Worm (Caenorhabditis elegans) whole organism, midembryonic: ENCODE results near the gene ZC513.14.

Source experiments
- T22C8.4 ChIP-seq: fragments of 200-800 bp; sonication (Bioruptor generic); IDR thresholded peaks from 2 replicates; pipeline ENCODE4 v1.3.6; 2022; ENCODE audit warnings: missing genetic modification characterization, missing compliant biosample characterization
- cog-1 ChIP-seq: sonication (generic microtip); optimal IDR thresholded peaks from 2 replicates; lab custom pipeline; 2016; ENCODE audit warnings: missing genetic modification characterization, missing compliant biosample characterization
- flt-1 ChIP-seq: fragments of 200-800 bp; sonication (Bioruptor generic); IDR thresholded peaks from 2 replicates; pipeline ENCODE4 v1.3.6; 2022; ENCODE audit warnings: missing genetic modification characterization, missing compliant biosample characterization
- klf-2 ChIP-seq: fragments of 200-800 bp; sonication (Bioruptor generic); conservative IDR thresholded peaks from 2 replicates; pipeline ENCODE4 v1.3.6; 2022; ENCODE audit warnings: missing genetic modification reagents, missing genetic modification characterization, missing compliant biosample characterization
- med-1 ChIP-seq: sonication (generic microtip); optimal IDR thresholded peaks from 2 replicates; lab custom pipeline; 2017; ENCODE audit warnings: missing genetic modification characterization, mild to moderate bottlenecking, missing compliant biosample characterization, antibody characterized with exemption, missing genetic modification reagents; ENCODE audit not compliant: insufficient read depth
- ref-1 ChIP-seq: fragments of 200-800 bp; sonication (Bioruptor generic); conservative IDR thresholded peaks from 2 replicates; pipeline ENCODE4 v1.3.6; 2022; ENCODE audit warnings: missing genetic modification reagents, missing genetic modification characterization, missing compliant biosample characterization
- tab-1 ChIP-seq: fragments of 200-800 bp; sonication (Bioruptor generic); IDR thresholded peaks from 2 replicates; pipeline ENCODE4 v1.3.6; 2022; ENCODE audit warnings: missing genetic modification characterization, missing compliant biosample characterization
- ztf-23 ChIP-seq: fragments of 200-800 bp; sonication (Bioruptor generic); IDR thresholded peaks from 2 replicates; pipeline ENCODE4 v1.3.6; 2022; ENCODE audit warnings: missing genetic modification reagents, missing genetic modification characterization, missing compliant biosample characterization
- ztf-29 ChIP-seq: fragments of 200-800 bp; sonication (Bioruptor generic); IDR thresholded peaks from 2 replicates; pipeline ENCODE4 v1.3.6; 2022; ENCODE audit warnings: missing genetic modification reagents, missing genetic modification characterization, missing compliant biosample characterization

ZC513.14 gene

ce11 chrV:8041336-8041868, 5.6 kb upstream of the ZC513.14 start:
- TF ChIP-seq ref-1 (GFP tag; lab: Robert Waterston, UW): no peak
- no peak for TF ChIP-seq med-1
- no peak for TF ChIP-seq ztf-23

ce11 chrV:8040247-8041084, 4.6 kb upstream of the ZC513.14 start:
- TF ChIP-seq tab-1 (GFP tag; lab: Robert Waterston, UW) (no peak), ztf-23 (no peak), ztf-29 (GFP tag; lab: Robert Waterston, UW) (no peak), cog-1 (tag; lab: Kevin White, UChicago) (no peak), T22C8.4 (GFP tag; lab: Robert Waterston, UW) (no peak), med-1 (no peak), ref-1 (GFP tag; lab: Robert Waterston, UW) (no peak), flt-1 (GFP tag; lab: Robert Waterston, UW) (no peak), klf-2 (GFP tag; lab: Robert Waterston, UW) (no peak)

- TF ChIP-seq flt-1 (GFP tag; lab: Robert Waterston, UW): peak; percentile 58; the same call in 1 of the 2 replicates
- TF ChIP-seq med-1: no peak
Measured at ce11 chrV:8039606-8040005, 3.8 kb upstream of the ZC513.14 start.

ce11 chrV:8039085-8039525, 3.3 kb upstream of the ZC513.14 start:
- TF ChIP-seq ztf-23 (peak; percentile 56; the same call in 1 of the 2 replicates), flt-1 (GFP tag; lab: Robert Waterston, UW) (peak; percentile 38), med-1 (no peak), cog-1 (tag; lab: Kevin White, UChicago) (no peak)

- no peak for TF ChIP-seq cog-1 (tag; lab: Kevin White, UChicago)
- TF ChIP-seq med-1: no peak
- no peak for TF ChIP-seq ref-1 (GFP tag; lab: Robert Waterston, UW)
- TF ChIP-seq ztf-23: no peak
- TF ChIP-seq flt-1 (GFP tag; lab: Robert Waterston, UW): no peak
- no peak for TF ChIP-seq ztf-29 (GFP tag; lab: Robert Waterston, UW)
- no peak for TF ChIP-seq T22C8.4 (GFP tag; lab: Robert Waterston, UW)
- no peak for TF ChIP-seq tab-1 (GFP tag; lab: Robert Waterston, UW)
- no peak for TF ChIP-seq klf-2 (GFP tag; lab: Robert Waterston, UW)
Measured at ce11 chrV:8034811-8035210, 1.0 kb downstream of the ZC513.14 start, which contains the start of gene algn-12. Gene algn-12, plus strand, starts transcription at chrV:8035111.

- TF ChIP-seq ref-1 (GFP tag; lab: Robert Waterston, UW): no peak
- TF ChIP-seq T22C8.4 (GFP tag; lab: Robert Waterston, UW): no peak
- no peak for TF ChIP-seq cog-1 (tag; lab: Kevin White, UChicago)
- TF ChIP-seq tab-1 (GFP tag; lab: Robert Waterston, UW): no peak
Measured at ce11 chrV:8031121-8031520, 4.7 kb downstream of the ZC513.14 start, which contains the start of gene vars-1. Gene vars-1, plus strand, starts transcription at chrV:8031411.

- TF ChIP-seq T22C8.4 (GFP tag; lab: Robert Waterston, UW) (no peak), flt-1 (GFP tag; lab: Robert Waterston, UW) (no peak), cog-1 (tag; lab: Kevin White, UChicago) (no peak), ref-1 (GFP tag; lab: Robert Waterston, UW) (no peak), ztf-23 (no peak), med-1 (no peak), tab-1 (GFP tag; lab: Robert Waterston, UW) (no peak), ztf-29 (GFP tag; lab: Robert Waterston, UW) (no peak), klf-2 (GFP tag; lab: Robert Waterston, UW) (no peak)
Measured at ce11 chrV:8028825-8029489, 6.9 kb downstream of the ZC513.14 start, which contains the start of gene oma-2. Gene oma-2, plus strand, starts transcription at chrV:8029439.

- TF ChIP-seq med-1 (no peak), tab-1 (GFP tag; lab: Robert Waterston, UW) (no peak), klf-2 (GFP tag; lab: Robert Waterston, UW) (no peak), cog-1 (tag; lab: Kevin White, UChicago) (no peak), T22C8.4 (GFP tag; lab: Robert Waterston, UW) (no peak), ztf-23 (no peak), ztf-29 (GFP tag; lab: Robert Waterston, UW) (no peak), ref-1 (GFP tag; lab: Robert Waterston, UW) (no peak), flt-1 (GFP tag; lab: Robert Waterston, UW) (no peak)
Measured at ce11 chrV:8027429-8028142, 8.3 kb downstream of the ZC513.14 start.

- no peak for TF ChIP-seq klf-2 (GFP tag; lab: Robert Waterston, UW)
- no peak for TF ChIP-seq tab-1 (GFP tag; lab: Robert Waterston, UW)
- TF ChIP-seq med-1: no peak
- no peak for TF ChIP-seq ztf-29 (GFP tag; lab: Robert Waterston, UW)
- TF ChIP-seq ref-1 (GFP tag; lab: Robert Waterston, UW): no peak
- TF ChIP-seq flt-1 (GFP tag; lab: Robert Waterston, UW): no peak
- TF ChIP-seq T22C8.4 (GFP tag; lab: Robert Waterston, UW): no peak
- no peak for TF ChIP-seq ztf-23
- TF ChIP-seq cog-1 (tag; lab: Kevin White, UChicago): no peak
Measured at ce11 chrV:8026343-8026742, 9.5 kb downstream of the ZC513.14 start, which contains the start of gene F43H9.4. Gene F43H9.4, plus strand, starts transcription at chrV:8026708.
